Worm (Caenorhabditis elegans) whole organism, L2 larva: ENCODE measurements around the gene C04C3.14.

Source experiments
- C34F6.9 ChIP-seq: fragments of 150-350 bp; optimal IDR thresholded peaks from 2 replicates; lab custom pipeline; 2014; ENCODE audit warnings: missing biosample characterization, missing genetic modification characterization
- Y55F3AM.14 ChIP-seq: fragments of 200-800 bp; sonication (Bioruptor generic); optimal IDR thresholded peaks from 2 replicates; lab custom pipeline; 2018; ENCODE audit warnings: mild to moderate bottlenecking, missing genetic modification characterization, missing compliant biosample characterization
- aly-2 ChIP-seq: fragments of 150-350 bp; optimal IDR thresholded peaks from 2 replicates; lab custom pipeline; 2014; ENCODE audit warnings: missing biosample characterization, missing genetic modification characterization
- ama-1 ChIP-seq: fragments of 150-350 bp; optimal IDR thresholded peaks from 2 replicates; lab custom pipeline; 2018; ENCODE audit warnings: inconsistent platforms
- blmp-1 ChIP-seq: sonication (generic microtip); optimal IDR thresholded peaks from 2 replicates; lab custom pipeline; 2017; ENCODE audit warnings: missing genetic modification characterization, mild to moderate bottlenecking, missing compliant biosample characterization, antibody characterized with exemption, moderate library complexity; ENCODE audit not compliant: insufficient read depth
- ceh-16 ChIP-seq: fragments of 150-350 bp; optimal IDR thresholded peaks from 2 replicates; lab custom pipeline; 2014; ENCODE audit warnings: missing biosample characterization, missing genetic modification characterization
- crh-2 ChIP-seq: sonication (generic microtip); optimal IDR thresholded peaks from 2 replicates; lab custom pipeline; 2017; ENCODE audit warnings: missing biosample characterization, missing genetic modification characterization
- dmd-4 ChIP-seq: sonication (generic microtip); optimal IDR thresholded peaks from 2 replicates; lab custom pipeline; 2017; ENCODE audit warnings: missing biosample characterization, missing genetic modification characterization
- egl-27 ChIP-seq: sonication (generic microtip); optimal IDR thresholded peaks from 3 replicates; lab custom pipeline; 2017; ENCODE audit warnings: missing biosample characterization, missing genetic modification reagents, missing genetic modification characterization
- elt-1 ChIP-seq: fragments of 150-350 bp; optimal IDR thresholded peaks from 2 replicates; lab custom pipeline; 2014; ENCODE audit warnings: missing biosample characterization, missing genetic modification characterization
- elt-3 ChIP-seq: sonication (generic microtip); optimal IDR thresholded peaks from 2 replicates; lab custom pipeline; 2017; ENCODE audit warnings: missing biosample characterization, missing genetic modification characterization
- fos-1 ChIP-seq: fragments of 150-350 bp; optimal IDR thresholded peaks from 2 replicates; lab custom pipeline; 2014; ENCODE audit warnings: missing biosample characterization, missing genetic modification characterization
- gmeb-1 ChIP-seq: fragments of 150-350 bp; optimal IDR thresholded peaks from 2 replicates; lab custom pipeline; 2014; ENCODE audit warnings: missing biosample characterization, missing genetic modification characterization
- lin-11 ChIP-seq: fragments of 150-350 bp; sonication (generic microtip); optimal IDR thresholded peaks from 2 replicates; lab custom pipeline; 2014; ENCODE audit warnings: missing biosample characterization, missing genetic modification characterization, inconsistent platforms, mixed read lengths
- lin-39 ChIP-seq: fragments of 150-350 bp; optimal IDR thresholded peaks from 2 replicates; lab custom pipeline; 2014; ENCODE audit warnings: missing biosample characterization, missing genetic modification reagents, missing genetic modification characterization
- lsy-2 ChIP-seq, 2 experiments: fragments of 150-350 bp in 1 of 2; sonication (generic microtip) in 1 of 2; optimal IDR thresholded peaks; 2 replicates each; lab custom pipeline; 2014 to 2017; ENCODE audit warnings: missing biosample characterization in 2 of 2, missing genetic modification characterization in 2 of 2
- mab-5 ChIP-seq: fragments of 150-350 bp; optimal IDR thresholded peaks from 2 replicates; lab custom pipeline; 2014; ENCODE audit warnings: missing biosample characterization, missing genetic modification characterization
- mbf-1 ChIP-seq: sonication (generic microtip); optimal IDR thresholded peaks from 2 replicates; lab custom pipeline; 2017; ENCODE audit warnings: missing biosample characterization, missing genetic modification characterization
- mdl-1 ChIP-seq, 2 experiments: fragments of 150-350 bp in 1 of 2; sonication (generic microtip) in 1 of 2; optimal IDR thresholded peaks; 2 replicates each; lab custom pipeline; 2017; ENCODE audit warnings: missing biosample characterization in 2 of 2, missing genetic modification characterization in 2 of 2
- nhr-11 ChIP-seq: fragments of 150-350 bp; optimal IDR thresholded peaks from 2 replicates; lab custom pipeline; 2014; ENCODE audit warnings: missing biosample characterization, missing genetic modification characterization
- nhr-21 ChIP-seq: fragments of 150-350 bp; optimal IDR thresholded peaks from 2 replicates; lab custom pipeline; 2014; ENCODE audit warnings: missing biosample characterization, missing genetic modification characterization
- nhr-23 ChIP-seq: fragments of 150-350 bp; optimal IDR thresholded peaks from 2 replicates; lab custom pipeline; 2014; ENCODE audit warnings: missing biosample characterization, missing genetic modification reagents, missing genetic modification characterization
- nhr-237 ChIP-seq: fragments of 150-350 bp; optimal IDR thresholded peaks from 2 replicates; lab custom pipeline; 2014; ENCODE audit warnings: missing biosample characterization, missing genetic modification characterization
- nhr-25 ChIP-seq: fragments of 150-350 bp; sonication (generic microtip); optimal IDR thresholded peaks from 3 replicates; lab custom pipeline; 2014; ENCODE audit warnings: missing biosample characterization, missing genetic modification characterization
- nhr-6 ChIP-seq: fragments of 150-350 bp; optimal IDR thresholded peaks from 2 replicates; lab custom pipeline; 2014; ENCODE audit warnings: missing biosample characterization, missing genetic modification characterization
- nhr-77 ChIP-seq: fragments of 150-350 bp; optimal IDR thresholded peaks from 2 replicates; lab custom pipeline; 2014; ENCODE audit warnings: missing biosample characterization, missing genetic modification characterization
- peb-1 ChIP-seq: fragments of 150-350 bp; optimal IDR thresholded peaks from 2 replicates; lab custom pipeline; 2014; ENCODE audit warnings: missing biosample characterization, missing genetic modification characterization
- sem-4 ChIP-seq: fragments of 150-350 bp; optimal IDR thresholded peaks from 2 replicates; lab custom pipeline; 2014; ENCODE audit warnings: missing biosample characterization, missing genetic modification reagents, missing genetic modification characterization
- skn-1 ChIP-seq: sonication (generic microtip); optimal IDR thresholded peaks from 2 replicates; lab custom pipeline; 2017; ENCODE audit warnings: missing biosample characterization, missing genetic modification characterization
- sma-3 ChIP-seq: sonication (generic microtip); optimal IDR thresholded peaks from 2 replicates; lab custom pipeline; 2016; ENCODE audit warnings: missing genetic modification reagents, missing genetic modification characterization, missing compliant biosample characterization
- sma-9 ChIP-seq, 2 experiments: fragments of 150-350 bp in 1 of 2; sonication (generic microtip) in 1 of 2; optimal IDR thresholded peaks; 2 replicates each; lab custom pipeline; 2014 to 2016; ENCODE audit warnings: missing genetic modification characterization in 2 of 2, mild to moderate bottlenecking in 1 of 2, missing biosample characterization in 1 of 2, missing compliant biosample characterization in 1 of 2, missing genetic modification reagents in 1 of 2, moderate library complexity in 1 of 2
- snpc-4 ChIP-seq: fragments of 150-350 bp; optimal IDR thresholded peaks from 2 replicates; lab custom pipeline; 2014; ENCODE audit warnings: missing biosample characterization, missing genetic modification characterization
- unc-55 ChIP-seq: fragments of 150-350 bp; sonication (generic microtip); optimal IDR thresholded peaks from 3 replicates; lab custom pipeline; 2014; ENCODE audit warnings: missing biosample characterization, missing genetic modification reagents, missing genetic modification characterization
- unc-62 ChIP-seq: fragments of 150-350 bp; optimal IDR thresholded peaks from 2 replicates; lab custom pipeline; 2014; ENCODE audit warnings: missing biosample characterization, missing genetic modification reagents, missing genetic modification characterization
- zag-1 ChIP-seq: fragments of 150-350 bp; optimal IDR thresholded peaks from 2 replicates; lab custom pipeline; 2014; ENCODE audit warnings: missing biosample characterization, missing genetic modification characterization
- ztf-1 ChIP-seq: fragments of 200-800 bp; sonication (Bioruptor generic); conservative IDR thresholded peaks from 2 replicates; pipeline ENCODE4 v1.3.6; 2022; ENCODE audit warnings: missing genetic modification characterization, missing compliant biosample characterization
- ztf-11 ChIP-seq: sonication (generic microtip); optimal IDR thresholded peaks from 2 replicates; lab custom pipeline; 2017; ENCODE audit warnings: missing biosample characterization, missing genetic modification characterization

The C04C3.14 gene

ce11 chrIV:3436021-3436420, 40.3 kb downstream of the C04C3.14 start, which contains the start of gene srz-32:
TSS of gene srz-32 (plus strand) at chrIV:3436321.
- TF ChIP-seq aly-2 (tag; lab: Kevin White, UChicago) (no peak), crh-2 (tag; lab: Kevin White, UChicago) (no peak), egl-27 (tag; lab: Kevin White, UChicago) (no peak), sma-3 (GFP tag; lab: Kevin White, UChicago) (no peak), nhr-11 (tag; lab: Kevin White, UChicago) (no peak), unc-55 (GFP tag; lab: Kevin White, UChicago) (no peak), nhr-23 (no peak), gmeb-1 (tag; lab: Kevin White, UChicago) (no peak), dmd-4 (tag; lab: Kevin White, UChicago) (no peak), elt-3 (tag; lab: Kevin White, UChicago) (no peak), unc-62 (no peak), fos-1 (tag; lab: Kevin White, UChicago) (no peak), nhr-21 (no peak), zag-1 (tag; lab: Kevin White, UChicago) (no peak)

- TF ChIP-seq egl-27 (tag; lab: Kevin White, UChicago) (no peak), sma-9 (GFP tag; optimal IDR thresholded peaks at IDR 0.05; lab: Kevin White, UChicago) (peak; percentile 36), sma-9 (tag; optimal IDR thresholded peaks at IDR 0.05; lab: Kevin White, UChicago) (no peak), mab-5 (tag; lab: Kevin White, UChicago) (no peak), nhr-77 (tag; lab: Kevin White, UChicago) (no peak), nhr-25 (peak; percentile 32), elt-1 (peak; percentile 70), nhr-23 (peak; percentile 60), dmd-4 (tag; lab: Kevin White, UChicago) (no peak), snpc-4 (no peak), lin-11 (tag; lab: Kevin White, UChicago) (no peak), unc-62 (no peak), lin-39 (tag; lab: Kevin White, UChicago) (no peak), nhr-6 (no peak), ceh-16 (tag; lab: Kevin White, UChicago) (peak; percentile 85), unc-55 (GFP tag; lab: Kevin White, UChicago) (no peak), ztf-11 (tag; lab: Kevin White, UChicago) (no peak), gmeb-1 (tag; lab: Kevin White, UChicago) (no peak), peb-1 (tag; lab: Kevin White, UChicago) (no peak)
Measured at ce11 chrIV:3438022-3438421, 42.3 kb downstream of the C04C3.14 start, which contains the start of gene grd-13. TSS of gene grd-13 (plus strand) at chrIV:3438312.

DNA sequence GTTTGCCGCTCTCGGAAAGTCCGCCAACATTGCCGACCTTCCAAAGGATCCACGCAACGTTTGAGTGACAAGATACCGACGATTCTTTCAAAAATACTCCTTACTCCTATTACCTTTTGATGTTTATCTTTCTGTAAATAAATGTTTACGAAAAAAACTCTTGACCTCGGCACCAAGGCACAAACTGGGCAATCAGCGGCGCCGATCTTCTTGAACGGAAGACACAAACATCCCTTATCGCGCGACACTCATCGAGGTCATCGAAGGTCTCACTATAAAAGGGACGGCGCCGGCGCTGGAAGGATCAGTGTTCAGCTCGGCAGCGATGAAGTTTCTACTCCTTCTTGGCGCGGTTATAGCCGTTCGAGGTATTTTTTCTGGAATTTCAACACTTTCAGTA, 43.7 kb downstream of the C04C3.14 start, which contains the start of gene grd-3:
Gene grd-3, plus strand, starts transcription at position 302 of the 400 bp plus-strand sequence.
- TF ChIP-seq lsy-2 (tag; optimal IDR thresholded peaks at IDR 0.05; lab: Kevin White, UChicago) (no peak), ztf-1 (GFP tag; lab: Robert Waterston, UW) (no peak), sma-9 (GFP tag; optimal IDR thresholded peaks at IDR 0.05; lab: Kevin White, UChicago) (peak; percentile 43), sma-9 (tag; optimal IDR thresholded peaks at IDR 0.05; lab: Kevin White, UChicago) (no peak), ztf-11 (tag; lab: Kevin White, UChicago) (no peak), mdl-1 (tag; optimal IDR thresholded peaks at IDR 0.05; lab: Kevin White, UChicago) (no peak), snpc-4 (no peak), ceh-16 (tag; lab: Kevin White, UChicago) (peak; percentile 72), sma-3 (GFP tag; lab: Kevin White, UChicago) (no peak), mbf-1 (tag; lab: Kevin White, UChicago) (no peak), elt-1 (peak; percentile 81), ama-1 (no peak), nhr-237 (tag; lab: Kevin White, UChicago) (no peak), lin-39 (tag; lab: Kevin White, UChicago) (no peak), nhr-77 (tag; lab: Kevin White, UChicago) (no peak), sem-4 (no peak), gmeb-1 (tag; lab: Kevin White, UChicago) (no peak), nhr-25 (peak; percentile 62), nhr-23 (no peak), mab-5 (tag; lab: Kevin White, UChicago) (no peak), zag-1 (tag; lab: Kevin White, UChicago) (no peak), dmd-4 (tag; lab: Kevin White, UChicago) (no peak), Y55F3AM.14 (no peak), blmp-1 (tag; lab: Kevin White, UChicago) (no peak)

- TF ChIP-seq nhr-25 (peak; percentile 35), peb-1 (tag; lab: Kevin White, UChicago) (no peak), elt-1 (peak; percentile 72), ztf-11 (tag; lab: Kevin White, UChicago) (no peak), skn-1 (no peak), C34F6.9 (tag; lab: Kevin White, UChicago) (no peak), ceh-16 (tag; lab: Kevin White, UChicago) (peak; percentile 70), unc-62 (no peak), mdl-1 (tag; optimal IDR thresholded peaks at IDR 0.05; lab: Kevin White, UChicago) (no peak), lin-39 (tag; lab: Kevin White, UChicago) (no peak), lsy-2 (tag; optimal IDR thresholded peaks at IDR 0.05; lab: Kevin White, UChicago) (no peak), sma-9 (GFP tag; optimal IDR thresholded peaks at IDR 0.05; lab: Kevin White, UChicago) (peak; percentile 54), sma-9 (tag; optimal IDR thresholded peaks at IDR 0.05; lab: Kevin White, UChicago) (no peak), mbf-1 (tag; lab: Kevin White, UChicago) (no peak), dmd-4 (tag; lab: Kevin White, UChicago) (no peak)
Measured at ce11 chrIV:3440848-3441247, 45.2 kb downstream of the C04C3.14 start, which contains the start of gene grd-10. TSS of gene grd-10 (plus strand) at chrIV:3441055.
